Worm (Caenorhabditis elegans) whole organism, L3 larva: ENCODE measurements around the gene C06C3.3.

ENCODE experiments used
- ama-1 ChIP-seq: fragments of 150-350 bp; optimal IDR thresholded peaks from 2 replicates; lab custom pipeline; 2018
- fos-1 ChIP-seq: fragments of 150-350 bp; optimal IDR thresholded peaks from 2 replicates; lab custom pipeline; 2014; ENCODE audit warnings: missing biosample characterization, missing genetic modification characterization
- nhr-11 ChIP-seq: fragments of 150-350 bp; optimal IDR thresholded peaks from 2 replicates; lab custom pipeline; 2014; ENCODE audit warnings: missing biosample characterization, missing genetic modification characterization
- nhr-25 ChIP-seq: sonication (generic microtip); optimal IDR thresholded peaks from 2 replicates; lab custom pipeline; 2017; ENCODE audit warnings: missing biosample characterization, missing genetic modification characterization
- snpc-4 ChIP-seq: fragments of 150-350 bp; optimal IDR thresholded peaks from 2 replicates; lab custom pipeline; 2014; ENCODE audit warnings: missing biosample characterization, missing genetic modification characterization

- no peak for TF ChIP-seq nhr-25
- no peak for TF ChIP-seq fos-1
- TF ChIP-seq snpc-4 (tag; lab: Kevin White, UChicago), result no peak
- no peak for TF ChIP-seq nhr-11
- no peak for TF ChIP-seq ama-1 (lab: Kevin White, UChicago)
Observed at ce11 chrII:9418843-9419532, 46.7 kb upstream of the C06C3.3 start.
